Worm (Caenorhabditis elegans) whole organism, young adult: ENCODE results near the gene K08D8.5.

Experiments
- attf-5 ChIP-seq: fragments of 200-800 bp; sonication (Bioruptor generic); optimal IDR thresholded peaks from 2 replicates; lab custom pipeline; 2018; ENCODE audit warnings: mild to moderate bottlenecking, missing genetic modification characterization, missing compliant biosample characterization
- ztf-18 ChIP-seq: sonication (generic microtip); optimal IDR thresholded peaks from 2 replicates; lab custom pipeline; 2016; ENCODE audit warnings: missing genotype, mild to moderate bottlenecking, missing genetic modification characterization, missing compliant biosample characterization

DNA sequence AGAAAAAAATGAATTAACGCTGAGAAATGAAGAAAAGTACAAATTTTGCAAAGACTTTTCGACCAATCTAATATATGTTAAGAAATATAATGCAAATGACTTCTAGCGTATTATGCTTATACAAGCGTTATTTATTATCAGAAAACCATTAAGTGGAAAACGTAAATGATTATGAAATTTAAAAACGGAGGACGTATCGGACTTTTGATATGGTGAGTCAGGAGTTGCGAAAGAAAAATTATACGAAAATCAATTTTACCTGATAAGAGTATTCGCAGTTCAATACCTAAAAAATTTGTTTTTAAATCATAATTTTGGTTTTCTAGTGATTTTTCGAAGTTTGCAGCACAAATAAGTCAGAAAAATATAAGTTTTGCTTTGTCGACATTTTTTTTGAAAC lies 35.4 kb downstream of the K08D8.5 start:
- no peak for TF ChIP-seq ztf-18 (tag; lab: Kevin White, UChicago)
- no peak for TF ChIP-seq attf-5 (GFP tag; lab: Kevin White, UChicago)
